Worm (Caenorhabditis elegans): Measurements from ENCODE around the gene C16C8.21.

DNA sequence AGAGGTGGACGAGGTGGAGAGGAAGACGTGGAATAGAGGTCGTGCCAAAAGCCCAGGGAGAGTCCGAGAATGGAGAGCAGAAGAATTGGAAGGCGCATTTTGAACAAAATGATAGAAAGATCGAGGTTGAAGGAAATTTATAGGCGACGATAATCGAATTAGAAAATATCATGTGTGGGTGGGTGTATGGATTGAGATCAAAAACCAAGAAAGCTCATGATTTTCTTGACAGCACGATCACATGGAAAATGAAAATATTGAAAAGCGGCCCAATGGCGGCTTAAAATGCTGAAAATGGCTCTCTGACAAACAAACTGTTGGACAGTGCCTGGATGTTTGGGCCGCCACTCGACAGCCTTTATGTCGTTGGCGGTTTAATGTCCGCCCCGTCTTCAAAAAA, 15.1 kb downstream of the C16C8.21 start, which contains the start of gene C16C8.9:
- TF ChIP-seq rnt-1 (tag; optimal IDR thresholded peaks at IDR 0.05): no peak
- TF ChIP-seq swsn-7 (tag; optimal IDR thresholded peaks at IDR 0.05): no peak
- no peak for TF ChIP-seq elt-3 (tag; optimal IDR thresholded peaks at IDR 0.05)
- no peak for TF ChIP-seq ztf-4 (tag; optimal IDR thresholded peaks at IDR 0.05)
- no peak for TF ChIP-seq F16B12.6 (tag; optimal IDR thresholded peaks at IDR 0.05)
- TF ChIP-seq pag-3 (tag; optimal IDR thresholded peaks at IDR 0.05; ENCODE audit: borderline replicate concordance, insufficient read depth): no peak
- TF ChIP-seq nhr-71 (tag; optimal IDR thresholded peaks at IDR 0.05): no peak
- no peak for TF ChIP-seq grh-1 (GFP tag; IDR thresholded peaks at IDR 0.05)
- TF ChIP-seq skn-1 (tag; optimal IDR thresholded peaks at IDR 0.05): no peak
- no peak for TF ChIP-seq nhr-11 (tag; optimal IDR thresholded peaks at IDR 0.05)
- no peak for TF ChIP-seq zag-1 (tag; optimal IDR thresholded peaks at IDR 0.05)
- TF ChIP-seq ama-1 (optimal IDR thresholded peaks at IDR 0.05): no peak
